In genomic region chr3R:10411752-10412549, dm6 we compare ENCODE assay signal across 1 fruit fly cellular context.
TF ChIP-seq lines count a peak whose summit lies in the region.

No protein-coding gene starts in this region.

TF ChIP-seq in whole organism, embryonic, 481 proteins besides CTCF, POLR2A, EP300 and RAD21 (continued from another document and continues in another):
- TF ChIP-seq dmrt99B (tag; optimal IDR thresholded peaks at IDR 0.05; lab: Kevin White, UChicago) (no peak), jigr1 (GFP tag; IDR thresholded peaks at IDR 0.05; lab: Robert Waterston, UW) (no peak), CG31388 (GFP tag; optimal IDR thresholded peaks at IDR 0.05; lab: Kevin White, UChicago) (no peak), vfl (GFP tag; optimal IDR thresholded peaks at IDR 0.05; lab: Kevin White, UChicago) (no peak), dm (GFP tag; optimal IDR thresholded peaks at IDR 0.05; lab: Kevin White, UChicago) (no peak), fu2 (GFP tag; optimal IDR thresholded peaks at IDR 0.05; lab: Kevin White, UChicago) (no peak), ci (GFP tag; IDR thresholded peaks at IDR 0.05; lab: Robert Waterston, UW) (no peak), CG11504 (tag; optimal IDR thresholded peaks at IDR 0.05; lab: Kevin White, UChicago) (no peak), disco-r (GFP tag; optimal IDR thresholded peaks at IDR 0.05; lab: Kevin White, UChicago) (no peak), sug (tag; optimal IDR thresholded peaks at IDR 0.05; lab: Kevin White, UChicago) (peak; percentile 54), Pdp1 (GFP tag; optimal IDR thresholded peaks at IDR 0.05; lab: Kevin White, UChicago) (peak; percentile 52 to 55), bowl (GFP tag; IDR thresholded peaks at IDR 0.05; lab: Robert Waterston, UW) (no peak), HLHmδ (GFP tag; optimal IDR thresholded peaks at IDR 0.05; lab: Kevin White, UChicago) (no peak), CkIIα-i1 (GFP tag; IDR thresholded peaks at IDR 0.05; lab: Robert Waterston, UW) (no peak), Atf6 (GFP tag; IDR thresholded peaks at IDR 0.05; lab: Robert Waterston, UW) (0 out of 2 replicates have a peak, but pooled peaks have one; percentile 36), CG1602 (GFP tag; optimal IDR thresholded peaks at IDR 0.05; lab: Kevin White, UChicago) (no peak), Dll (GFP tag; IDR thresholded peaks at IDR 0.05; lab: Robert Waterston, UW; ENCODE audit: partially characterized antibody) (no peak), seq (GFP tag; IDR thresholded peaks at IDR 0.05; lab: Robert Waterston, UW) (0 out of 2 replicates have a peak, but pooled peaks have one; percentile 38), CG14441 (GFP tag; IDR thresholded peaks at IDR 0.05; lab: Robert Waterston, UW) (peak; percentile 75), CG4328 (GFP tag; optimal IDR thresholded peaks at IDR 0.05; lab: Kevin White, UChicago) (no peak), CG4424 (GFP tag; optimal IDR thresholded peaks at IDR 0.05; lab: Kevin White, UChicago) (peak; percentile 10), lola (GFP tag; optimal IDR thresholded peaks at IDR 0.05; lab: Kevin White, UChicago) (no peak), tup (GFP tag; optimal IDR thresholded peaks at IDR 0.05; lab: Kevin White, UChicago) (no peak), CG11723 (GFP tag; optimal IDR thresholded peaks at IDR 0.05; lab: Kevin White, UChicago) (no peak), Chrac-16 (GFP tag; optimal IDR thresholded peaks at IDR 0.05; lab: Kevin White, UChicago) (no peak), Fer2 (tag; optimal IDR thresholded peaks at IDR 0.05; lab: Kevin White, UChicago) (peak; percentile 36), Atf-2 (GFP tag; optimal IDR thresholded peaks at IDR 0.05; lab: Kevin White, UChicago) (no peak), Ada2b (GFP tag; IDR thresholded peaks at IDR 0.05; lab: Robert Waterston, UW) (no peak), gt (GFP tag; IDR thresholded peaks at IDR 0.05; lab: Robert Waterston, UW) (no peak), CG2712 (tag; optimal IDR thresholded peaks at IDR 0.05; lab: Kevin White, UChicago) (peak; percentile 32), CG3163 (GFP tag; optimal IDR thresholded peaks at IDR 0.05; lab: Kevin White, UChicago) (no peak), CG5245 (GFP tag; optimal IDR thresholded peaks at IDR 0.05; lab: Kevin White, UChicago) (peak; percentile 13), ranshi (GFP tag; IDR thresholded peaks at IDR 0.05; lab: Robert Waterston, UW) (peak; percentile 61; the same call in 1 of the 2 replicates), exex (tag; optimal IDR thresholded peaks at IDR 0.05; lab: Kevin White, UChicago) (peak; percentile 92), CG43689 (GFP tag; IDR thresholded peaks at IDR 0.05; lab: Robert Waterston, UW) (no peak), lab (GFP tag; optimal IDR thresholded peaks at IDR 0.05; lab: Kevin White, UChicago) (no peak), Lhr (GFP tag; optimal IDR thresholded peaks at IDR 0.05; lab: Kevin White, UChicago) (no peak), CG6689 (GFP tag; IDR thresholded peaks at IDR 0.05; lab: Robert Waterston, UW) (peak; percentile 55; the same call in 1 of the 2 replicates), sd (tag; optimal IDR thresholded peaks at IDR 0.05; lab: Kevin White, UChicago) (no peak), Ptx1 (GFP tag; IDR thresholded peaks at IDR 0.05; lab: Robert Waterston, UW) (peak; percentile 72), sr (GFP tag; IDR thresholded peaks at IDR 0.05; lab: Robert Waterston, UW) (no peak), CG18011 (GFP tag; optimal IDR thresholded peaks at IDR 0.05; lab: Kevin White, UChicago) (no peak), ara (GFP tag; IDR thresholded peaks at IDR 0.05; lab: Robert Waterston, UW) (no peak), ash1 (GFP tag; optimal IDR thresholded peaks at IDR 0.05; lab: Kevin White, UChicago) (no peak), sc (optimal IDR thresholded peaks at IDR 0.05; lab: Kevin White, UChicago) (no peak), sc (GFP tag; optimal IDR thresholded peaks at IDR 0.05; lab: Kevin White, UChicago) (no peak), pita (GFP tag; optimal IDR thresholded peaks at IDR 0.05; lab: Kevin White, UChicago) (no peak), sqz (GFP tag; optimal IDR thresholded peaks at IDR 0.05; lab: Kevin White, UChicago) (no peak), HLH4C (GFP tag; IDR thresholded peaks at IDR 0.05; lab: Robert Waterston, UW; ENCODE audit: partially characterized antibody) (no peak), Nf-YA (GFP tag; IDR thresholded peaks at IDR 0.05; lab: Robert Waterston, UW) (no peak), D19A (tag; optimal IDR thresholded peaks at IDR 0.05; lab: Kevin White, UChicago) (no peak), CG18476 (GFP tag; optimal IDR thresholded peaks at IDR 0.05; lab: Kevin White, UChicago) (no peak), vnd (GFP tag; IDR thresholded peaks at IDR 0.05; lab: Robert Waterston, UW; ENCODE audit: partially characterized antibody) (no peak), ken (GFP tag; IDR thresholded peaks at IDR 0.05; lab: Robert Waterston, UW) (0 out of 3 replicates have a peak, but pooled peaks have one; percentile 51), Antp (GFP tag; optimal IDR thresholded peaks at IDR 0.05; lab: Kevin White, UChicago) (peak; percentile 59), HmgD (GFP tag; optimal IDR thresholded peaks at IDR 0.05; lab: Kevin White, UChicago) (no peak), CG6272 (GFP tag; IDR thresholded peaks at IDR 0.05; lab: Robert Waterston, UW) (no peak), trem (tag; optimal IDR thresholded peaks at IDR 0.05; lab: Kevin White, UChicago) (no peak), fd64A (GFP tag; optimal IDR thresholded peaks at IDR 0.05; lab: Kevin White, UChicago) (no peak), Ravus (GFP tag; IDR thresholded peaks at IDR 0.05; lab: Robert Waterston, UW) (peak; percentile 15; the same call in 1 of the 2 replicates), CG17361 (GFP tag; IDR thresholded peaks at IDR 0.05; lab: Robert Waterston, UW) (peak; percentile 38; the same call in 1 of the 3 replicates), CG1792 (GFP tag; optimal IDR thresholded peaks at IDR 0.05; lab: Kevin White, UChicago) (no peak), stwl (tag; optimal IDR thresholded peaks at IDR 0.05; lab: Kevin White, UChicago) (no peak), CG30020 (tag; optimal IDR thresholded peaks at IDR 0.05; lab: Kevin White, UChicago) (no peak), CG15269 (tag; optimal IDR thresholded peaks at IDR 0.05; lab: Kevin White, UChicago) (no peak), psq (GFP tag; optimal IDR thresholded peaks at IDR 0.05; lab: Kevin White, UChicago) (no peak), CG13894 (tag; optimal IDR thresholded peaks at IDR 0.05; lab: Kevin White, UChicago) (no peak), YL-1 (GFP tag; optimal IDR thresholded peaks at IDR 0.05; lab: Kevin White, UChicago) (no peak), Hey (tag; optimal IDR thresholded peaks at IDR 0.05; lab: Kevin White, UChicago) (peak; percentile 73), CG13424 (tag; optimal IDR thresholded peaks at IDR 0.05; lab: Kevin White, UChicago) (peak; percentile 4), CG32532 (GFP tag; IDR thresholded peaks at IDR 0.05; lab: Robert Waterston, UW) (peak; percentile 85), Mes4 (GFP tag; optimal IDR thresholded peaks at IDR 0.05; lab: Kevin White, UChicago) (no peak), Med (GFP tag; lab: Kevin White, UChicago) (peak; percentile 96), twi (tag; optimal IDR thresholded peaks at IDR 0.05; lab: Kevin White, UChicago) (no peak), CG8924 (tag; optimal IDR thresholded peaks at IDR 0.05; lab: Kevin White, UChicago) (no peak), Optix (GFP tag; IDR thresholded peaks at IDR 0.05; lab: Robert Waterston, UW) (no peak), CG12942 (GFP tag; optimal IDR thresholded peaks at IDR 0.05; lab: Kevin White, UChicago) (no peak), ato (GFP tag; IDR thresholded peaks at IDR 0.05; lab: Robert Waterston, UW; ENCODE audit: partially characterized antibody) (no peak), CG13624 (GFP tag; optimal IDR thresholded peaks at IDR 0.05; lab: Kevin White, UChicago) (peak; percentile 50), Adf1 (GFP tag; IDR thresholded peaks at IDR 0.05; lab: Robert Waterston, UW) (no peak), hbn (GFP tag; IDR thresholded peaks at IDR 0.05; lab: Robert Waterston, UW; ENCODE audit: partially characterized antibody) (no peak), Bdp1 (GFP tag; optimal IDR thresholded peaks at IDR 0.05; lab: Kevin White, UChicago) (no peak), ems (GFP tag; optimal IDR thresholded peaks at IDR 0.05; lab: Kevin White, UChicago) (peak; percentile 51), BtbVII (GFP tag; optimal IDR thresholded peaks at IDR 0.05; lab: Kevin White, UChicago) (no peak), Vsx1 (GFP tag; optimal IDR thresholded peaks at IDR 0.05; lab: Kevin White, UChicago) (no peak), rib (GFP tag; IDR thresholded peaks at IDR 0.05; lab: Robert Waterston, UW) (no peak), stc (GFP tag; IDR thresholded peaks at IDR 0.05; lab: Robert Waterston, UW) (peak; percentile 37; the same call in 1 of the 2 replicates), CG11247 (GFP tag; IDR thresholded peaks at IDR 0.05; lab: Robert Waterston, UW) (peak; percentile 71), bab2 (GFP tag; optimal IDR thresholded peaks at IDR 0.05; lab: Kevin White, UChicago) (peak; percentile 41), her (GFP tag; optimal IDR thresholded peaks at IDR 0.05; lab: Kevin White, UChicago) (no peak), CG15601 (tag; optimal IDR thresholded peaks at IDR 0.05; lab: Kevin White, UChicago) (no peak), CG12219 (GFP tag; optimal IDR thresholded peaks at IDR 0.05; lab: Kevin White, UChicago) (no peak), bcd (GFP tag; optimal IDR thresholded peaks at IDR 0.05; lab: Kevin White, UChicago) (peak; percentile 50), lbe (GFP tag; optimal IDR thresholded peaks at IDR 0.05; lab: Kevin White, UChicago) (peak; percentile 74), Taf1 (GFP tag; IDR thresholded peaks at IDR 0.05; lab: Robert Waterston, UW) (peak; percentile 84), CG7786 (GFP tag; optimal IDR thresholded peaks at IDR 0.05; lab: Kevin White, UChicago) (no peak), hkb (optimal IDR thresholded peaks at IDR 0.05; lab: Kevin White, UChicago) (no peak), hkb (GFP tag; IDR thresholded peaks at IDR 0.05; lab: Robert Waterston, UW) (peak; percentile 68), H2.0 (GFP tag; IDR thresholded peaks at IDR 0.05; lab: Robert Waterston, UW) (0 out of 2 replicates have a peak, but pooled peaks have one; percentile 6), CG12744 (GFP tag; optimal IDR thresholded peaks at IDR 0.05; lab: Kevin White, UChicago) (no peak), bbx (GFP tag; IDR thresholded peaks at IDR 0.05; lab: Robert Waterston, UW; ENCODE audit: partially characterized antibody) (no peak), ind (GFP tag; optimal IDR thresholded peaks at IDR 0.05; lab: Kevin White, UChicago) (peak; percentile 67), ATbp (GFP tag; optimal IDR thresholded peaks at IDR 0.05; lab: Kevin White, UChicago) (no peak), Eip74EF (GFP tag; optimal IDR thresholded peaks at IDR 0.05; lab: Kevin White, UChicago) (no peak), H15 (GFP tag; IDR thresholded peaks at IDR 0.05; lab: Robert Waterston, UW) (0 out of 3 replicates have a peak, but pooled peaks have one; percentile 18), da (GFP tag; optimal IDR thresholded peaks at IDR 0.05; lab: Kevin White, UChicago) (no peak), ro (GFP tag; IDR thresholded peaks at IDR 0.05; lab: Robert Waterston, UW) (no peak), CG4360 (GFP tag; IDR thresholded peaks at IDR 0.05; lab: Robert Waterston, UW) (no peak), amos (GFP tag; IDR thresholded peaks at IDR 0.05; lab: Robert Waterston, UW; ENCODE audit: partially characterized antibody) (no peak), CG4617 (GFP tag; optimal IDR thresholded peaks at IDR 0.05; lab: Kevin White, UChicago; ENCODE audit: borderline replicate concordance) (no peak), Nf-YC (tag; optimal IDR thresholded peaks at IDR 0.05; lab: Kevin White, UChicago) (no peak), usp (GFP tag; optimal IDR thresholded peaks at IDR 0.05; lab: Kevin White, UChicago) (no peak), CG13775 (GFP tag; optimal IDR thresholded peaks at IDR 0.05; lab: Kevin White, UChicago) (no peak), CG11695 (GFP tag; IDR thresholded peaks at IDR 0.05; lab: Robert Waterston, UW) (peak; percentile 66; the same call in 2 of the 3 replicates), CG3726 (GFP tag; IDR thresholded peaks at IDR 0.05; lab: Robert Waterston, UW) (no peak), Xbp1 (GFP tag; optimal IDR thresholded peaks at IDR 0.05; lab: Kevin White, UChicago) (no peak), grn (GFP tag; optimal IDR thresholded peaks at IDR 0.05; lab: Kevin White, UChicago) (peak; percentile 74), zfh1 (GFP tag; IDR thresholded peaks at IDR 0.05; lab: Robert Waterston, UW) (peak; percentile 57; the same call in 1 of the 3 replicates), tgo (GFP tag; IDR thresholded peaks at IDR 0.05; lab: Robert Waterston, UW) (peak; percentile 64; the same call in 1 of the 3 replicates), yki (optimal IDR thresholded peaks at IDR 0.05; lab: Kevin White, UChicago) (no peak), CG3065 (GFP tag; optimal IDR thresholded peaks at IDR 0.05; lab: Kevin White, UChicago) (no peak), CG2116 (GFP tag; optimal IDR thresholded peaks at IDR 0.05; lab: Kevin White, UChicago) (no peak), Sry-δ (GFP tag; optimal IDR thresholded peaks at IDR 0.05; lab: Kevin White, UChicago) (no peak), CG6254 (GFP tag; optimal IDR thresholded peaks at IDR 0.05; lab: Kevin White, UChicago) (no peak), kah (GFP tag; optimal IDR thresholded peaks at IDR 0.05; lab: Kevin White, UChicago) (no peak), Lpt (GFP tag; optimal IDR thresholded peaks at IDR 0.05; lab: Kevin White, UChicago) (no peak), oc (tag; optimal IDR thresholded peaks at IDR 0.05; lab: Kevin White, UChicago) (no peak), CG11560 (tag; IDR thresholded peaks at IDR 0.05; lab: Robert Waterston, UW) (peak; percentile 39; the same call in 1 of the 3 replicates), zfh2 (GFP tag; optimal IDR thresholded peaks at IDR 0.05; lab: Kevin White, UChicago) (peak; percentile 52), peb (GFP tag; IDR thresholded peaks at IDR 0.05; lab: Robert Waterston, UW) (no peak), abd-A (tag; optimal IDR thresholded peaks at IDR 0.05; lab: Kevin White, UChicago) (no peak), chinmo (GFP tag; IDR thresholded peaks at IDR 0.05; lab: Robert Waterston, UW; ENCODE audit: partially characterized antibody) (no peak), CG9609 (GFP tag; optimal IDR thresholded peaks at IDR 0.05; lab: Kevin White, UChicago) (no peak), Spps (tag; optimal IDR thresholded peaks at IDR 0.05; lab: Kevin White, UChicago) (no peak), shn (GFP tag; optimal IDR thresholded peaks at IDR 0.05; lab: Kevin White, UChicago) (no peak), CG17328 (GFP tag; IDR thresholded peaks at IDR 0.05; lab: Robert Waterston, UW) (no peak)
